Worm (Caenorhabditis elegans): ENCODE results near the gene ZC239.3.
"Not testable (repeated sequence)": the region's sequence is repeated elsewhere in the genome, so short reads cannot be mapped to it uniquely, and the experiment has no call there.

ZC239.3 gene

DNA sequence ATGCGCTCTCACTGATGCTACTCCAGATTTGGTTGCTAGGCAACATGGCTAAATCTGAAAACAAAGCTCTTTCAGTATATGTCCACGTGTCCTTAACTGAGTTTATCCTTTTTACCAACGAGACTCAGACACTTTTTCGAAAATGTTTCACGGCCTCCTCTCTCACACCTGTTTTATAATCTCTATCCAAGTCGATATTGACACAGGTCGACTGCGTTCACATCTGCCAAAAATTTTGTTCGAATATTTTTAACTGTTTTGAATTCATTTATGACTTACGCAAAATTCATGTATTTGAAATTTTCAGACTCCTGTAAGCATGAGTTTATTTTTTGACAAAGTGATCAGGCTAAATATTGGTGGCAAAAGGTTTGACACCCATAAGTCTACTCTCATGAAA is at the start of gene ZC239.3:
ZC239.3 (plus strand) TSS at position 301 of the 400 bp plus-strand sequence.
- TF ChIP-seq ccch-3 (GFP tag; optimal IDR thresholded peaks at IDR 0.05); let-607 (tag; optimal IDR thresholded peaks at IDR 0.05); mcd-1 (GFP tag; IDR thresholded peaks at IDR 0.05): not testable (repeated sequence)

DNA sequence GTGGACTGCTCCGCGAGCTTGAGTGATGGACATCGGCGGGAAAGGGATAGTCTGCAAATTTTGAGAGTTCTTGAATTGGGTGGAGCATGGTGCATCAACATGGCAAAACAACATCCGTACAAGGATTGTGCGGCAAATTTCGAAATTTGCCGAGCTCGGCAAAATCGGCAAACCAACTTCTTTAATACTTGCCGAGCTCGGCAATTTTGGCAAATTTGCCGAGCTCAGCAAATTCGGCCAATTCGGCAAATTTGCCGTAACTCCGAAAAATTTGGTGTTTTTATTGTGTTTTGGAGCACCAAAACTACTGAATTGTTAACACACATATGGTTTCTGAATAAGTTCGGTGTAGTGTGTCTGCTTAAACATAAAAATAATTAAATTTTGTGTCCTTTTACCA is 45.8 kb upstream of the ZC239.3 start, which contains the start of gene fbxc-55:
fbxc-55 (minus strand) TSS at position 101 of the 400 bp plus-strand sequence.
- TF ChIP-seq lsl-1 (GFP tag; optimal IDR thresholded peaks at IDR 0.05) = no peak
- TF ChIP-seq tbp1 (GFP tag; optimal IDR thresholded peaks at IDR 0.05) = no peak
- no peak for TF ChIP-seq nfya-2 (GFP tag; IDR thresholded peaks at IDR 0.05)
- TF ChIP-seq lsy-27 (tag; optimal IDR thresholded peaks at IDR 0.05; ENCODE audit: borderline replicate concordance, insufficient read depth) = no peak

DNA sequence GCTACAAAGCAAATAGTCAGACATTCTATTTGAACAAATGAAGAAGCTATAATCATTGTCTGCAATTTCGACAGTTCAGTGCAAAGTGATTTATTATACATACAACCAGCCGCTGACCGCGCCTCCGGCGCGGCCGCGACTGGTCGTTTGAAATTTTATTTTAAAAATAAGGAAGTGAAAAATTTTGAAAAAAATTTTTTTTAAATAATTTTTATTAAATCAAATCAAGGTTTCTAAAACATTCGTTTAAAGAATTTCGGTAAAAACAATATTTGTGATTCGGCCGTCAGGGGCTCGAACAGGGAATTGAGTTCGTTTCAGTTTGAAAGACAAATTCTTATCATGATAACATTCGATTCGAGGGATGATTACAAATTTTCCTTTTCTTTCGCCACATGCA is 43.7 kb upstream of the ZC239.3 start, which contains the start of gene Y27F2A.10:
Y27F2A.10 (minus strand) TSS at position 101 of the 400 bp plus-strand sequence.
- no peak for TF ChIP-seq attf-5 (GFP tag; optimal IDR thresholded peaks at IDR 0.05)
- no peak for TF ChIP-seq let-526 (GFP tag; IDR thresholded peaks at IDR 0.05)
- TF ChIP-seq ZK185.1 (tag; optimal IDR thresholded peaks at IDR 0.05; ENCODE audit: poor library complexity, severe bottlenecking) = no peak
- TF ChIP-seq snpc-1.3 (tag; optimal IDR thresholded peaks at IDR 0.05; ENCODE audit: insufficient read depth) = no peak
- no peak for TF ChIP-seq repo-1 (tag; optimal IDR thresholded peaks at IDR 0.05)
- no peak for TF ChIP-seq Y53G8AR.9 (GFP tag; conservative IDR thresholded peaks at IDR 0.05)
- no peak for TF ChIP-seq F55B11.4 (tag; optimal IDR thresholded peaks at IDR 0.05; ENCODE audit: borderline replicate concordance, insufficient read depth)
- no peak for TF ChIP-seq Y95B8A.8 (GFP tag; IDR thresholded peaks at IDR 0.05)
- TF ChIP-seq F52B5.7 (tag; optimal IDR thresholded peaks at IDR 0.05) = no peak
- TF ChIP-seq nhr-27 (tag; optimal IDR thresholded peaks at IDR 0.05) = no peak
- TF ChIP-seq madf-6 (GFP tag; IDR thresholded peaks at IDR 0.05) = no peak

DNA sequence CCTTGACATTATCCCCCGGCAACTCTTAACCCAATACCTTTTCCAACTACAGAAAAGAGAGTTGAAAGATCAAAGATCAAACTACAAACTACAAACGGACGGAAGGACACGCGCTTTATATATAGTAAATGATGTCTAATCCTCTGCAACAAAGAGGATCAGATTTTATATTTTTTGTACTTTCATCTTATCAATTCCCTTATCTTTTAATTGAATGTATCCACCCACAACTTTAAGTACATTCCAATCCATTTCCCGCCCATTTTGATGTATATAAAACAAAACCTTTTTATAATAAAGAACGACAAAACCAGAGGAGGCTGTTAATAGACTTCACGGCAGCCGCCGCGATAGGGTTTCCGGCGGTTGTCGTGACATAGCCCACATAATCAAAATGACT is 38.2 kb upstream of the ZC239.3 start, which contains the start of gene sri-40:
sri-40 (plus strand) TSS at position 301 of the 400 bp plus-strand sequence.
- TF ChIP-seq fkh-3 (tag; optimal IDR thresholded peaks at IDR 0.05); ceh-58 (GFP tag; IDR thresholded peaks at IDR 0.05); B0035.1 (tag; optimal IDR thresholded peaks at IDR 0.05): not testable (repeated sequence)

DNA sequence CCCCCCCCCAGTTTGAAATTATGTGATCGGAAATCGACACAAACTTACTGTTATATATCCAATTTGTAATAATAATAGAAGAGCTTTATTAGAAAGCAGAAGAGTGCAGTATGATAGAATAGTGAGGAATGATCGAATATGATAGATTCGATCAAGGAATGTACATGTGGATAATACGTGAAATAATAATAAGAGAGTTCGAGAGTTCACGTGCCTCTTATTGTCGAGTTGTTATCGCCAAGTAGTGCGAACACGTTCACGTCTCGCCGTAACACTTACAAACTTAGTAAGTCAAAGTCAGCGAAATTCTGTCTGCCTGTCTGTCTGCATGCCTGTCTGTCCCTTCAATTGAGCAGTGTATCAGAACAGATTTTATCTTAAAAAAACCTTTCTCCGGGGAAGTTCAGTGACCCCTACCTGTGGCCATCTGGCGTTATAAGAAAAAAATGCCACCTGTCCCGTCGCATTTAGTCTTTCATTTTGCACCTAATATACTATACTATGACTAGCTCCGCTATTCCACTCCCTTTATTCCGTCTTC is 32.5 kb upstream of the ZC239.3 start, which contains the start of the genes Y27F2A.6 and Y27F2A.8:
Y27F2A.6 (minus strand) TSS at position 101 of the 541 bp plus-strand sequence.
Y27F2A.8 (plus strand) TSS at position 491 of the 541 bp plus-strand sequence.
- TF ChIP-seq gei-17 (GFP tag; optimal IDR thresholded peaks at IDR 0.05); madf-8 (GFP tag; conservative IDR thresholded peaks at IDR 0.05); nhr-80 (tag; optimal IDR thresholded peaks at IDR 0.05): not testable (repeated sequence)

DNA sequence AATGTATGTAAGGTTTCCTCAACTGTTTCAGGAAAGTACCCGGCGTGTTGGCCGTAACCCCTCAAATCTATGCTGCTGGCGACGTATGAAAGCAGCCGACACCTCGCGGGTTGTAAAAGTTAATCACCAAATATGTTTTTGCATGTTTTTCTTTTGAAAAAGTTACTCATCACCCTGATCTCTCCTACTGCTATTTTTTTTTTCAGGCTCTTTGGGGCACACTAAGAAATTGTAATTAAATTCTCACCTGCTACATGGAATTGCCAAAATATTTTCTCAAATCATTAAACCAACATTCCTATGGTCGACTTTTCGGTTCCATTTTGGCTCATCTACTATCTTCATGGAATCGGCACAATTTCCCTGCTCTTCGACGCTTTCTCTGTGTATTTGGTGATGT is 31.0 kb upstream of the ZC239.3 start, which contains the start of gene sri-78:
sri-78 (plus strand) TSS at position 301 of the 400 bp plus-strand sequence.
- not testable (repeated sequence) for TF ChIP-seq lir-1 (GFP tag; conservative IDR thresholded peaks at IDR 0.05); egl-44 (GFP tag; IDR thresholded peaks at IDR 0.05); mel-28 (tag; optimal IDR thresholded peaks at IDR 0.05; ENCODE audit: borderline replicate concordance)

All from whole organism, young adult.